Fruit fly (Drosophila melanogaster): ENCODE measurements around the gene CG32500.
A peak's percentile ranks its signal among the peaks of the same experiment; 100 is the strongest.

The CG32500 gene

dm6 chrX:21623641-21624040, at the start of gene CG32500:
CG32500 (minus strand) TSS chrX:21623750.
- peak; percentile 48; the same call in 1 of the 3 replicates for TF ChIP-seq CG6163 (GFP tag; IDR thresholded peaks at IDR 0.05)

dm6 chrX:21632852-21633251, 9.3 kb upstream of the CG32500 start:
- TF ChIP-seq CG10631 (GFP tag; optimal IDR thresholded peaks at IDR 0.05) (no peak), Blimp-1 (GFP tag; optimal IDR thresholded peaks at IDR 0.05) (no peak), Smox (GFP tag; optimal IDR thresholded peaks at IDR 0.05) (no peak), CG8632 (GFP tag; optimal IDR thresholded peaks at IDR 0.05) (no peak), CG11902 (GFP tag; optimal IDR thresholded peaks at IDR 0.05) (no peak), Hr38 (GFP tag; optimal IDR thresholded peaks at IDR 0.05) (no peak), CG16779 (tag; optimal IDR thresholded peaks at IDR 0.05) (no peak)

- TF ChIP-seq CG1621 (tag; optimal IDR thresholded peaks at IDR 0.05): no peak
- TF ChIP-seq CG15336 (GFP tag; IDR thresholded peaks at IDR 0.05): no peak
Measured at dm6 chrX:21632213-21632612, 8.7 kb upstream of the CG32500 start.

dm6 chrX:21631452-21631851, 7.9 kb upstream of the CG32500 start:
- TF ChIP-seq Hr4 (GFP tag; optimal IDR thresholded peaks at IDR 0.05) (peak; percentile 63), pdm3 (GFP tag; optimal IDR thresholded peaks at IDR 0.05) (peak; percentile 56), ss (GFP tag; optimal IDR thresholded peaks at IDR 0.05) (no peak), CG9139 (GFP tag; optimal IDR thresholded peaks at IDR 0.05) (no peak), fkh (GFP tag; optimal IDR thresholded peaks at IDR 0.05) (no peak), spab (GFP tag; optimal IDR thresholded peaks at IDR 0.05) (peak; percentile 14), CG3919 (GFP tag; optimal IDR thresholded peaks at IDR 0.05) (peak; percentile 64), CG34406 (GFP tag; optimal IDR thresholded peaks at IDR 0.05) (peak; percentile 7), Blimp-1 (GFP tag; optimal IDR thresholded peaks at IDR 0.05) (no peak), CG11762 (GFP tag; optimal IDR thresholded peaks at IDR 0.05; ENCODE audit: insufficient read depth) (peak; percentile 49), CG4318 (GFP tag; optimal IDR thresholded peaks at IDR 0.05) (peak; percentile 4), CG6276 (GFP tag; optimal IDR thresholded peaks at IDR 0.05) (peak; percentile 10), Hr39 (GFP tag; optimal IDR thresholded peaks at IDR 0.05) (peak; percentile 62), CG31627 (GFP tag; optimal IDR thresholded peaks at IDR 0.05) (peak; percentile 25), Gug (GFP tag; IDR thresholded peaks at IDR 0.05) (no peak), acj6 (GFP tag; optimal IDR thresholded peaks at IDR 0.05) (peak; percentile 64), CG6808 (GFP tag; optimal IDR thresholded peaks at IDR 0.05) (peak; percentile 36), cyc (GFP tag; optimal IDR thresholded peaks at IDR 0.05) (peak; percentile 60), Ets21C (GFP tag; optimal IDR thresholded peaks at IDR 0.05) (peak; percentile 47), CG6792 (GFP tag; optimal IDR thresholded peaks at IDR 0.05) (peak; percentile 35), OdsH (GFP tag; optimal IDR thresholded peaks at IDR 0.05) (peak; percentile 69), eg (GFP tag; IDR thresholded peaks at IDR 0.05) (no peak; the same call in 2 of the 3 replicates), CG10631 (GFP tag; optimal IDR thresholded peaks at IDR 0.05) (peak; percentile 33), Sox102F (GFP tag; optimal IDR thresholded peaks at IDR 0.05) (peak; percentile 63), Eip75B (GFP tag; optimal IDR thresholded peaks at IDR 0.05) (peak; percentile 56), CG32006 (GFP tag; optimal IDR thresholded peaks at IDR 0.05) (peak; percentile 66), Ets96B (tag; optimal IDR thresholded peaks at IDR 0.05) (peak; percentile 49), dsx (GFP tag; optimal IDR thresholded peaks at IDR 0.05; ENCODE audit: poor library complexity, severe bottlenecking) (peak; percentile 11), Smox (GFP tag; optimal IDR thresholded peaks at IDR 0.05) (peak; percentile 53), Sox15 (GFP tag; optimal IDR thresholded peaks at IDR 0.05) (peak; percentile 16), CG7368 (GFP tag; optimal IDR thresholded peaks at IDR 0.05) (no peak), CG10669 (GFP tag; optimal IDR thresholded peaks at IDR 0.05) (peak; percentile 36), Lpt (GFP tag; optimal IDR thresholded peaks at IDR 0.05) (no peak), svp (GFP tag) (peak; percentile 60), Met (GFP tag; optimal IDR thresholded peaks at IDR 0.05) (peak; percentile 76), Sox14 (GFP tag; optimal IDR thresholded peaks at IDR 0.05) (peak; percentile 44), Eip78C (GFP tag) (peak; percentile 90), CG11902 (GFP tag; optimal IDR thresholded peaks at IDR 0.05) (peak; percentile 15), CG6163 (GFP tag; IDR thresholded peaks at IDR 0.05) (no peak), fd85E (GFP tag; optimal IDR thresholded peaks at IDR 0.05) (no peak), Hr38 (GFP tag; optimal IDR thresholded peaks at IDR 0.05) (no peak), achi (GFP tag; optimal IDR thresholded peaks at IDR 0.05) (peak; percentile 56)
